Fruit fly (Drosophila melanogaster) Kc167 (cell line): ENCODE data around the gene Chsy.

Experiments
- Myc ChIP-seq: fragments of >200 bp; optimal IDR thresholded peaks from 2 replicates; lab custom pipeline; 2017; ENCODE audit warnings: missing external identifiers
- Sin3A ChIP-seq: fragments of >200 bp; optimal IDR thresholded peaks from 2 replicates; lab custom pipeline; 2018; ENCODE audit warnings: missing external identifiers
- h ChIP-seq: fragments of >200 bp; optimal IDR thresholded peaks from 3 replicates; lab custom pipeline; 2018; ENCODE audit warnings: missing external identifiers
- insv ChIP-seq: fragments of >200 bp; optimal IDR thresholded peaks from 3 replicates; lab custom pipeline; 2018; ENCODE audit warnings: missing external identifiers
- psq ChIP-seq: fragments of >200 bp; optimal IDR thresholded peaks from 2 replicates; lab custom pipeline; 2017; ENCODE audit warnings: missing external identifiers
- ttk ChIP-seq: sonication (Bioruptor generic); optimal IDR thresholded peaks from 2 replicates; lab custom pipeline; 2017; ENCODE audit warnings: missing external identifiers

The Chsy gene

DNA sequence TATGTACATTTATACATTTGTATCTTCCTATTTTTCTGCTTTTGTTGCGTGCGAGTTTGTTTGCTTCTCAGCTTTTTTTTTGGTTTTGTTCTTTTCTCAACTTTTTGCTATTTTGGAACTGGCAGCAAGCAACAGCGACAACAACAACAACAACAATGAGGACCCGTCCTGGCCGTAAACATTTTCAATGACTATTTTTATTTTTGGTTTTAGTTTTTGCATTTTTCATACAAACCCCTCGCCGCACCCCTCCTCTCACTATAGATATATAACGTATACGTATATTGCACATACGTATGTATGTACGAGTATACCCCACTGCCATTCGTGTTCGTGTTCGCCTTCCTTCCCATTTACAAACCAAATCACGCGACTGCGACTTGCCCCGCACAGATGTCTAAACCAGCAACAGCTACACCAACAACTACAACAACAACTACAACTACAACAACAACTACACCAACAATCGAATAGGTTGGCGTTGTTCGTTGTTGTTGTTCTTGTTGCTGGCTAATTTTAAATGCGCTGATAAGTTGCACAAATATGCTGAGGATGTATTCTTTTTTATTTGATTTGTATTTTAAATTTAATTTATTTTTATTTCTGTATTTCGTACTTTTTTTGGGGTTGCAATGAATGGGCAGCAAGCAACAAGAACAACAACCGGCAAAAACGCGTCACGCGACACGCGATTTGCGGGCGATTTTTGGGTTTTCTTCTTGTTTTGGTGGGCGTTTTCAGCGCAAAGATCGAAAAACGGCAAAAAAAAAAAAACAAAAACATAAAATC is 27.3 kb upstream of the Chsy start:
- TF ChIP-seq insv (lab: Kevin White, UChicago) (no peak), psq (lab: Kevin White, UChicago) (no peak), h (lab: Kevin White, UChicago) (no peak), ttk (lab: Kevin White, UChicago) (no peak), Sin3A (no peak), Myc (lab: Kevin White, UChicago) (no peak)

DNA sequence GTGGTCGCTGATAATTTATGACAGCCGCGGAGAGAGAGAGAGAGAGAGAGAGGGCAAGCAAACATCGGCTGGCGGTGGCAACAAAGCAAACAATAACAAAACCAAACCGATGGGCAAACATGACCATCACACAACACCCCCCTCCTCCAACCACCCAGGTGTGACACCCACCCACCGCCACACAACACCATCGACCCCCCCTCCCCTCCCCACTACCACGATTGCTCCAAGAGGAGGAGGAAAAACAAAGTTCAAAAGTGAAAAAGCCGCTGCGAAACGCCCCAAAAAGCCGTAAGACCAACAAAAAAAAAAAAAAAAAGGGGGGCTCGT is 26.3 kb upstream of the Chsy start:
- no peak for TF ChIP-seq insv (lab: Kevin White, UChicago)
- TF ChIP-seq psq (lab: Kevin White, UChicago): no peak
- no peak for TF ChIP-seq h (lab: Kevin White, UChicago)
- TF ChIP-seq Myc (lab: Kevin White, UChicago): no peak

DNA sequence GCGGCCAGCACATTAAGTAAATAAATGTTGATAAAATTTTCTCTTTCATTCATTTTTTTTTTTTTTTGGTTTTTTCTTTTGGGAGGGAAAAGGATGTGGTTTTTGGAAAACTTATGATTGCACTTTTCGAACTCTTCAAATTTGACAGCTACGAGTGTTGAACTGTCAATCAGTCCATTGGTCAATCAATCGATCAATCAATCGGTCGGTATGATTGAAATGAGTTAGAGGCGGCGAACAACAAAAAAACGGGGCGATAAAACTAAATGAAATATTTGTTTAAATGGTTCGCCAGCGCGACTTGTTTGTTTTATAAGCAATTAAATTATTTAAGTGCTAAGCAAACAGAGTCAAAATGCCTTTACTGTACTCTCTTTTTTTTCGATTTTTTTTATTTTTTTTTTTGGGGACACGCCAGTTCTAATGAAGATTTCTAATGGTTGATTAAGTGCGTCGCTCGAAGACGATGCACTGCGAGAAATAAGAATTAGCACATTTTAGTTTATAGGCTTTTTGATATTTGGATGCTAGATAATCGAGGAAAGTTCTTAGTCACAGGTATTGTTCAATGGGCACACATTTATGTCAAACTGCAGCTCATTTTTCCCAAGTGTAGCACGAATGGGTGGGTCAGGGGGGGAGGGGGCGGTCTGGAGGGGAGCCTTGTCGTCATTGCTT is 25.8 kb upstream of the Chsy start:
- TF ChIP-seq insv (lab: Kevin White, UChicago): no peak
- no peak for TF ChIP-seq h (lab: Kevin White, UChicago)
- TF ChIP-seq Myc (lab: Kevin White, UChicago): no peak
- TF ChIP-seq ttk (lab: Kevin White, UChicago): no peak
- no peak for TF ChIP-seq psq (lab: Kevin White, UChicago)
- no peak for TF ChIP-seq Sin3A

DNA sequence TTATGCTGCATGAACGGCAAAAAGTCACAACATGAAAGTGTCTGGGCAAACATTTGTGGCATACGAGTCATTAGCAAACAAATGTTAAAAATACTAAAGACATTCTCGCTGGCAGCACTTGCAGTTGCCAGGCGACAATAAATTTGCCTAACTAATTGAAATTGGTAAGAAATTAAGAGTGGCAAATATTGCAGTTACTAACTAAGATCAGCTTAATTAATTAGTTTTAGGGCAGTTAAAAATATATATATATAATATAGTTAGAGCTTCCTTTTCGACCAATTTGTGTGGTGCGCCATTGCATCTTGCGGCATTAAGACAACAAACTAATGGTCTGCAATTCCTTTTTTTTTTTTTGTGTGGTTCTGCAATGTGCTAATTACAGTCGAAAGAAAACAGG is 24.6 kb upstream of the Chsy start:
- no peak for TF ChIP-seq ttk (lab: Kevin White, UChicago)

DNA sequence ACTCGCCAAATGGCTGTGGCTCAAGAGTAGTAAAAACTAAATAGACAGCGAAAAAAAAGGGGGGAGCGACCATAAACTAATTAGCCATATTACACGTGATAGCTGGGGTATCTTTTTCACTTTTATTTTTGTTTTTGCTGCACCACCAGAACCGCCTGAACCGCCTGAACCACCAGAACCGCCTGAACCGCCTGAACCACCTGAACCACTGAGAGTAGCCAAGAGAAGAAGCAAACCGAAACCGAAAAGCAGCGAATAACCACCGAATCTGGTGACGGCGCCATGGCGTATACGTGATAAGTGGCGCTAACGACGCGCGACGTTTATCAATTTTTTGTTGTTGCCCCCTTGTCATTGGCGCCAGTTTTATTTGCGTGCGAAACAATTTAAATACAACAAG is 23.2 kb upstream of the Chsy start:
- TF ChIP-seq psq (lab: Kevin White, UChicago): no peak
- no peak for TF ChIP-seq Myc (lab: Kevin White, UChicago)
- TF ChIP-seq ttk (lab: Kevin White, UChicago): no peak
- TF ChIP-seq h (lab: Kevin White, UChicago): no peak
- no peak for TF ChIP-seq Sin3A

DNA sequence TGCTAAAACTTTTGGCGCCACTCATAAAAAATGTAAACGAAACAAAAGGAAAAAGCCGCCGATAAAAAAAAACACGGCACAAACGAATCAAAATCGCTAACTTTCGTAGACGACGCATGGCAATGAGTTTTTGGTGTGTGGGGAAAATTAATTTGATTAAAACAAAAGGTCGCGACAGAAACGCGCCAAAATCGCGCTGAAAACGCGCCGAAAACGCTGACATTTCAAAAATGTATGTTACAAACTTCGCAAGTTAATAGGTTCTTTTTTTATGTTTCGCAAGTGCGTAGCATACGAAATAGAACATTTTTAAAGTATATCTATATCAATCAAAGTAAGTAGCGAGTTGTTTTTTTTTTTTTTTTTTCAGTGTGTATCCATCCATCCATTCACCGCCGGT is 22.7 kb upstream of the Chsy start:
- TF ChIP-seq Sin3A: no peak
- TF ChIP-seq Myc (lab: Kevin White, UChicago): no peak

DNA sequence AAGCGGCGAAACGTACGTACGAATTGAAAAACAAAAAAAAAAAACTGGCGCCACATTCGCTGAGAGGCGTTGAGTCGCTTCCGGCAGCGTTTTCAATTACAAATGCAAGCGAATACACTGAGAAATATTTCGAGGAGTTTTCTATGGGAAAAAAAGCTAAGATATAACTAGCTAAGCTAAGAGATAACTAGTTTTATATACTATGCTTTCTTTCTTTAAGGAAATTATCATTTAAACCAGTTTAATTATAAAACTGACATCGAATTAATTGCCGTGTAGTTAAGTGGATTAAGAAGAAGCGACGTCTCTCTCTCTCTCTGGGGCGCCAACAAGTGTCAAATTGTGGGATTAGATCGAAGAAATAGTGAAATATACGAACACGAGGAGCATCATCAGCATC is 22.1 kb upstream of the Chsy start:
- TF ChIP-seq Myc (lab: Kevin White, UChicago): no peak
- TF ChIP-seq ttk (lab: Kevin White, UChicago): no peak
- TF ChIP-seq Sin3A: no peak
- TF ChIP-seq psq (lab: Kevin White, UChicago): no peak
- TF ChIP-seq h (lab: Kevin White, UChicago): no peak
- TF ChIP-seq insv (lab: Kevin White, UChicago): no peak

DNA sequence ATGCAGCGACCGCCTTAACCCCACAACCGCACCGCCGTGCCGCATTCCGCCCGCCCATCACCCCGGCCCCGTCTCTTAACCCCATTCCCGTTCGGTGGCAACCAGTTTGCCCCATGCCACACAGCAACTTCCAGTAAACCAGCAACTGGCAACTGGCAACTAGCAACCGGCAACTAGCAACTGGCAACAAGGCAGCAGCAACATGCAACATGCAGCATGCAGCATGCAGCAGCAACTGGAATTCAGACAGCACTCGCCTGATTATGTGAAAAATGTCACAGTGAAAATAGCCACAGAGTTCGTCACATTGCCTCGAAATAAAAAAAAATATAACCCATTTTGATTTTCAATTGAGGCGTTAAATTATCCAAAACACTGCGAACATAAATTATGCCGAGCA is 18.5 kb upstream of the Chsy start:
- no peak for TF ChIP-seq Sin3A
- TF ChIP-seq psq (lab: Kevin White, UChicago): no peak
- TF ChIP-seq Myc (lab: Kevin White, UChicago): no peak
- TF ChIP-seq ttk (lab: Kevin White, UChicago): no peak
- TF ChIP-seq insv (lab: Kevin White, UChicago): no peak
- TF ChIP-seq h (lab: Kevin White, UChicago): no peak

DNA sequence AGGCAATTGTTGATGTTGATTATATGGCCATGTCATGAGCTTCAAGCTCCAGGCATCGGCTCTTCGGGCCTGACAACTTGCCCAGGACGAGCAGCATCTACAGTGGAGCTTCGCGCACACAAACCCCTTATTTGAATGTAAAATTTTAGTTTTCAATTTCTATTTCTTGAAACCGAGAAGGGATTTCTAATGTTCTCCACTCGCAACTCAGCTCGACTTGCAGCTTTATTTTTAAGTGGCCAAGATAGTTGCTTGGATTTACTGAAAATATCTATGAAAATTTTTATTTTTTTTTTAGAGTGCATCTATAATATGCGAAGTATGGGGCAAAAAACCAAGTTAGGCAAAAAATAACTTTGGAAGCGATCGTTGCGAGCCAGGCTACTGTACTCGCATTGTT is 17.6 kb upstream of the Chsy start:
- no peak for TF ChIP-seq Sin3A
- no peak for TF ChIP-seq insv (lab: Kevin White, UChicago)

DNA sequence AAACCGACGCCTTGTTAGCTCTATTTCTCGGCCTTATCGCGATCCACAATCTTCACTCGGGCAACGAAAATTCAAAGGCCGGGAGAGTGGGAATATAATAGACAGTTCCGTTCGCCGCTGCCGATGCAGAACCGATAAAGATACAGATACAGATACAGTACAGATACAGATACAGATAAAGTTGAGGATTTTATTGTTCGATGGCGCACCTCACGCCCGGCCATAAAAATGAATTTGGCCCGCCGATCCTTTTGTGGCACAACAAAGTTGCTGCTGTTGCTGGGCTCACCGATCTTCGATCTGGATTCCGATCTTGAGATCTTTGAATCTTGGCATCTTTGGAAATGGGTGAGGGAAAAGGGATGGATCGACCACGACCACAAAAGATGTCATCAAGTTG is 16.8 kb upstream of the Chsy start:
- TF ChIP-seq insv (lab: Kevin White, UChicago) (no peak), Sin3A (no peak), h (lab: Kevin White, UChicago) (no peak), Myc (lab: Kevin White, UChicago) (no peak), ttk (lab: Kevin White, UChicago) (no peak), psq (lab: Kevin White, UChicago) (no peak)

DNA sequence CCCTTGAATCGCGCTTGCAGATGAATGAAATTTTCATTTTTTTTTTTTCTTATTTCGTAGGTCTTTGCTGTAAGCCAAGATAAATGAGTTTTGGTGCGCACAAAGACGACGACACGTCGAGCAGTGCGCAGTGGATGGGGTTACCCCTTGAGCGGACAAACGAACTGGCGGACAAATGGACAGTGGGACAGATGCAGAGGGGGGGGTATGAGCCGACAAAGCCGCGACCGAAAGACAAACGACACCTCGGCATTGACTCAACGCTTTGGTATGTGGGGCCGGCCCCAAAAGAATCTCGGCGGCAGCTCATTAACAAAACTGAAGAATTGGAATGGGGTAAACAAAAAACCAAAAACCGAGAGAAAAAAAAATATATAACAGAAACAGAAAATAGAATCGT is 16.0 kb upstream of the Chsy start:
- TF ChIP-seq Sin3A (no peak), Myc (lab: Kevin White, UChicago) (no peak), ttk (lab: Kevin White, UChicago) (no peak), insv (lab: Kevin White, UChicago) (no peak), psq (lab: Kevin White, UChicago) (no peak), h (lab: Kevin White, UChicago) (no peak)

DNA sequence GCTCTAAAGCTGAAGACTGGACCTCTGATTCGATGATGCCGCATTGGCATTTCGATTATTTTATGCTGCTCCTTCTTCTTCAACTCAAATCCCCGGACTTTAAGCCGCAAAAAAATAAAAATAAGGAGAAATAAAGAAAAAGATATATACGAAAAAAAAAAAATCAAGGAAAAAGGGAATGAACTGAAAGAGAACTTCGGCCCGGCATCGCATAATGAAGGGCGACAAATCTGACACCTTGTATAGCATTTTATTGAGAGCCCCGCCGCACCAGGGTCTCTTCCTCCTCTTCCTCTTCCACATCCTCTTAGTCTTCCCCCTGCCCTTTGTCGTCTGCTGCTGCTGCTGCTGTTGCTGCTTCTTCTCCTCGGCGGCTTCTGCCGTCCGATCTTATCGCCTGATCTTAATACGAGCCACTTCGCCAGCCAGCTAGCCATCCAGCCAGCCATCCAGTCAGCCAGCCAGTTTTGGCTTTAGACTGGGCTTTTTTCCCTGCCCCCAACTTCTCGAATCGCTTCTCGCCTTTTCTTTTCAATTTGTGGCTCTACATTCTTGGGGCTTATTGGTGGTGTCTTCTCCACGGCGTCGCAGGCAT is 15.5 kb upstream of the Chsy start:
- no peak for TF ChIP-seq Myc (lab: Kevin White, UChicago)
- no peak for TF ChIP-seq insv (lab: Kevin White, UChicago)
- no peak for TF ChIP-seq Sin3A
- no peak for TF ChIP-seq psq (lab: Kevin White, UChicago)
- no peak for TF ChIP-seq ttk (lab: Kevin White, UChicago)
- no peak for TF ChIP-seq h (lab: Kevin White, UChicago)
